Worm (Caenorhabditis elegans): ENCODE measurements around the gene M163.11.

DNA sequence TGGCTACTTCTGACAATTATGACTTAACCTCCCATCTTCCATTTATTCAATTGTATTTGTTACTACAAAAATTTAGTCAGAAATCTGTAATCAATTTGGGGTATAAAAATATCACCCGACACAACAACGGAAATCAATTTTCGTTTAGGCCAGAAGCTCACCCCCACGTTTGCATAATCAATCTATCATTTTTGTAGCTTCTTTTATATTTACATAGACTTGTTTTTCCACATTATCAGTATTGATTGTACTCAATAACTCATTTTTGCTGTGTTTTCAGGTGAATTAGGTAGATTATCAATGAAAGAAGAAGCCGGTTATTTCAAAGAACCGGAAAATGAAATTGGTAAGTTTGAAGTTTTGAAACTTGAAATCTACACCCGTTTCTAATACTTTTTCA lies 5.4 kb upstream of the M163.11 start, which contains the start of gene M163.5:
- no peak for TF ChIP-seq klf-2 (GFP tag; conservative IDR thresholded peaks at IDR 0.05)
- TF ChIP-seq tab-1 (GFP tag; IDR thresholded peaks at IDR 0.05) = no peak
- TF ChIP-seq flt-1 (GFP tag; IDR thresholded peaks at IDR 0.05) = no peak
- TF ChIP-seq cog-1 (tag; optimal IDR thresholded peaks at IDR 0.05) = no peak
- TF ChIP-seq ztf-23 (GFP tag; IDR thresholded peaks at IDR 0.05) = no peak
- TF ChIP-seq med-1 (GFP tag; optimal IDR thresholded peaks at IDR 0.05; ENCODE audit: insufficient read depth) = no peak

Measured in whole organism, midembryonic.